Worm (Caenorhabditis elegans) whole organism, late embryonic: Measurements from ENCODE around the gene elc-2.
"Not testable (repeated sequence)": the region's sequence is repeated elsewhere in the genome, so short reads cannot be mapped to it uniquely, and the experiment has no call there.

Source experiments
- K02D7.2 ChIP-seq: sonication (generic microtip); optimal IDR thresholded peaks from 2 replicates; lab custom pipeline; 2017; ENCODE audit warnings: mild to moderate bottlenecking, missing genetic modification characterization, missing compliant biosample characterization
- fkh-10 ChIP-seq: fragments of 150-350 bp; optimal IDR thresholded peaks from 2 replicates; lab custom pipeline; 2014; ENCODE audit warnings: missing biosample characterization, missing genetic modification reagents, missing genetic modification characterization
- hlh-30 ChIP-seq: sonication (generic microtip); optimal IDR thresholded peaks from 2 replicates; lab custom pipeline; 2017; ENCODE audit warnings: antibody characterized with exemption, missing genetic modification characterization, missing compliant biosample characterization; ENCODE audit not compliant: insufficient read depth
- sox-4 ChIP-seq: sonication (generic microtip); optimal IDR thresholded peaks from 2 replicates; lab custom pipeline; 2017; ENCODE audit warnings: mild to moderate bottlenecking, missing genetic modification characterization, inconsistent platforms, missing compliant biosample characterization
- tbx-2 ChIP-seq: sonication (generic microtip); optimal IDR thresholded peaks from 2 replicates; lab custom pipeline; 2016; ENCODE audit warnings: missing genetic modification characterization, missing compliant biosample characterization

ce11 chrX:1742530-1742929 is 35.4 kb downstream of the elc-2 start, which contains the start of gene Y75D11A.2:
- not testable (repeated sequence) for TF ChIP-seq K02D7.2; fkh-10 (GFP tag; lab: Kevin White, UChicago); sox-4 (tag; lab: Kevin White, UChicago); hlh-30 (tag; lab: Kevin White, UChicago); tbx-2 (tag; lab: Kevin White, UChicago)
